Fruit fly (Drosophila melanogaster): ENCODE data around the gene CG10859.
A peak's percentile ranks its signal among the peaks of the same experiment; 100 is the strongest.

CG10859 gene

DNA sequence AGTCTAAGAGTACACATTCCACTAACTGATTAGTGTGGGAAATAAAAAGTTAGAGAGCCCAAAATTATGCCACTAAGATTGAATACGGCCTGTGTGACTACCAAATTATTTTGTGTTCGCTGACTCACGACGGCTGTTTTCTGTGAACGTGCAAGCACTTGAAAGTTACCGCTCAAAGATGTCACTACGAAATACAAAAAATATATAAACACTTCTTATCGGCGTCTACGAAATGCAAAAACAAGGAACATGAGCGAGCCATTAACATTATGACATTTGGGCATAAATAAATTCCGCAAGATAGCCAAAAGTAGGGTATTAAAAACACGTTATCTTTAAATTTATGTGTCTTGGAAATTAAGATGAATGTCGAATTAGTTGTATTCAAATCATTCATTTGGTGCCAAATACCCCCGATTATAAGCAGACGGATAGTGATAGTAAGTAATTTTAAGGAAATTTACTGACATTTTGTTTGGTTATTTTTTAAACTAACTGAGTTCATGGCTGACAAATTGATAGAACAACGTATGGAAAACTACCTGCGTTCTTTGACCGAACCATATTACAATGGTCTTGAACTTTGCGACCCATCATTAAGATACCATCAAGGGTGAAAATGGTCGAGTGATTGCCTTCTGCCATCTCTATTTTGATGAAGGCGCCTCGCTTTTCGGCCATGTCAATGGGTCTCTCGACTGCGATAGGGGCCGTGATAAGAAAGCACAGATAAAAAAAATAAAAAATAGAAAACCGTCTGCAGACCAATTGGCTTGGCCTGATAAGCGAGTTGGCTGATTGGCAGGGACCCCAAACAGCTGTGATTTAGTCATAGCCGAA is 36.6 kb upstream of the CG10859 start, which contains the start of gene Tehao:
TSS of gene Tehao (plus strand) at position 828 of the 840 bp plus-strand sequence.
- TF ChIP-seq sens (GFP tag) (peak; percentile 34), lab (GFP tag; optimal IDR thresholded peaks at IDR 0.05) (peak; percentile 42), Dip3 (GFP tag; optimal IDR thresholded peaks at IDR 0.05) (peak; percentile 9), cwo (GFP tag; optimal IDR thresholded peaks at IDR 0.05) (peak; percentile 78), Hr78 (GFP tag; optimal IDR thresholded peaks at IDR 0.05) (peak in 1 of 2 experiments; percentile 78), sug (tag; optimal IDR thresholded peaks at IDR 0.05) (peak; percentile 81), CG2120 (GFP tag; optimal IDR thresholded peaks at IDR 0.05) (peak; percentile 20), CG34376 (GFP tag; optimal IDR thresholded peaks at IDR 0.05) (peak; percentile 76), kni (GFP tag; optimal IDR thresholded peaks at IDR 0.05) (no peak), CG18011 (GFP tag; optimal IDR thresholded peaks at IDR 0.05) (no peak), GATAe (GFP tag; conservative IDR thresholded peaks at IDR 0.05) (peak; percentile 46), exex (tag; optimal IDR thresholded peaks at IDR 0.05) (peak; percentile 70), Hmr (GFP tag; optimal IDR thresholded peaks at IDR 0.05) (no peak), grn (GFP tag; optimal IDR thresholded peaks at IDR 0.05) (peak; percentile 74)

DNA sequence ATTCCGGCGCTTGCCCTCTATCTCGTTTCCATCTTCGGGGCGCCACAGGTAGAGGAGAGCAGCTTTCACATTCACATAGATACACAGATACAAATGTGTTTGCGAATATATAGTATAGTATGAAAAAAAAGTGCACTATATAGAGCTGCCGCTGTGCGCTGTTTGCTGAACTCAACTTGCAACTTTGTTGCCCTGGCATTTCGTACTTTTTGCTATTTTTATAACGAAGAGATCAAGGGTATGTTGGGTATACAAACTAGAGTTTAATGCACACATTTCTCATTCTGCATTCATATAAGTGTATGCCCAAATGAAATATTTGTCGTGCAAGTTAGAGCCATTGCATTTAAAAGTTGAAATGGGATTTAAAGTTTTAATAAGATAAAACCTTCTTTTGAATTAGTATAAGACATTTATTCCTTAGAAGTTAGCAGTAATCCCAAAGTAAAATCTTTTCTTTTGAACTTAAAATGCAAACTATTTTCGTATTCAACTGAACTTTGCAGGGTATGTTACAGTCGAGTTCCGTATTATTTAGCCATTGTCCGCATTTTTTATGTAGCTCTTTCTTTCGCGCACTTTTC is 32.5 kb upstream of the CG10859 start:
- peak; percentile 30; the same call in 1 of the 2 replicates for TF ChIP-seq Drgx (GFP tag; IDR thresholded peaks at IDR 0.05)
- no peak for TF ChIP-seq CG33213 (GFP tag; optimal IDR thresholded peaks at IDR 0.05)

DNA sequence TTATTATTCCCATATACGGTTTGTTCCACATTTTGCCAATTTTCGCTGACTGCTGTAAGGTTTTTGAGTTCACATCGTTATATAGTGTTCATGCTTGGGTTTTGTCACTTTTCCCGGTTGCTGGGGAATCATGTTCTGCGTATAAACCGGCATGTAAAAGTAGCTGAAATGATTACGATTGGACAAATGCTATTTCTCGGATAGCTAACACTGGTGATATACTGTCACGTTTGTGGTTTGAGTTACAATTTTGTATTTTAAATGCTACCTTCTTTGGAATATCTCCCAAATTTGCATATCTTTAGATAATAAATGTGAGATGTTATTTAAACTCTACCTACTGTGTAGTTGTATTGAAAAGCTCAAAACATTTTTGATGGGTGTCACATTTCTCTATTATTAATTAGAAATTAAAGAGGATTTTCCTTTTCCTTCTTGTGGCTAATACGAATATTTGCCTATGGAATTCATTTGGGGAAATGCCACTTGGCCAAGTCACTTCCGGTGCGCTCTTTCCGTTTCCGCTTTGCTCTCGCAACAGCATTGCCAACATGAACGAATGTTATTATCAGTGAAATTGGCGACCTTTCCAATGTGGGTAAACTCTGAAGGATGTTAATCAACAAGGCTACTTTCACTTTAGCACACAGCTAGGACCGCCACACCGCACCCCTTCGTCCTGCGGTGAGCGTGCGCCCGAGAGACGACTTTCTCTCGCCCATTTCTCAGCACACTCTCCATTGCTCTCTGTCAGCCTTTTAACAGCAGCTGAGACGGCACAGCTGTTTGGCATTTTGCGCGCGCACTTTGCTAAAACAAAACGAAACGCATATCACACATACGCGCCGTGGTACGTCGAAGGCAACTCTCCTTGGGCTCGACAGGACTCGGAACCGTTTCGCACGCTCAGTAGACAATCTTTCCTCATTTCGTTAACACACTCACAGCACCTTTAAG is 16.3 kb upstream of the CG10859 start, which contains the start of the genes CG16956, CG42784 and CG43850:
TSS of gene CG16956 (minus strand) at position 51 of the 957 bp plus-strand sequence.
TSS of gene CG42784 (plus strand) at position 907 of the 957 bp plus-strand sequence.
TSS of gene CG43850 (plus strand) at position 907 of the 957 bp plus-strand sequence.
- TF ChIP-seq Sry-δ (GFP tag; optimal IDR thresholded peaks at IDR 0.05) (no peak), Meics (GFP tag; optimal IDR thresholded peaks at IDR 0.05) (peak; percentile 87), HHEX (GFP tag; optimal IDR thresholded peaks at IDR 0.05) (peak; percentile 78), CG16863 (GFP tag; optimal IDR thresholded peaks at IDR 0.05) (no peak), gcm (GFP tag; optimal IDR thresholded peaks at IDR 0.05) (no peak), kay (GFP tag; optimal IDR thresholded peaks at IDR 0.05) (no peak), ato (GFP tag; IDR thresholded peaks at IDR 0.05; ENCODE audit: partially characterized antibody) (no peak), crol (GFP tag; IDR thresholded peaks at IDR 0.05) (peak; percentile 25; the same call in 1 of the 2 replicates), CG15514 (GFP tag; optimal IDR thresholded peaks at IDR 0.05) (peak; percentile 87), kah (GFP tag; optimal IDR thresholded peaks at IDR 0.05) (peak; percentile 49), CG8359 (GFP tag; optimal IDR thresholded peaks at IDR 0.05; ENCODE audit: borderline replicate concordance) (no peak), Dek (tag; optimal IDR thresholded peaks at IDR 0.05) (peak; percentile 42), ara (GFP tag; IDR thresholded peaks at IDR 0.05) (no peak), CG34224 (GFP tag; IDR thresholded peaks at IDR 0.05; ENCODE audit: partially characterized antibody) (0 out of 3 replicates have a peak, but pooled peaks have one; percentile 29), Spps (tag; optimal IDR thresholded peaks at IDR 0.05) (no peak), CG17359 (tag; optimal IDR thresholded peaks at IDR 0.05) (no peak), croc (GFP tag; conservative IDR thresholded peaks at IDR 0.05) (no peak), CG3847 (GFP tag; IDR thresholded peaks at IDR 0.05) (no peak; the same call in none of the 2 replicates), ssp (GFP tag; IDR thresholded peaks at IDR 0.05) (no peak), p53 (GFP tag; optimal IDR thresholded peaks at IDR 0.05) (no peak), sqz (GFP tag; optimal IDR thresholded peaks at IDR 0.05) (peak; percentile 26), klu (GFP tag; IDR thresholded peaks at IDR 0.05) (no peak), CG12744 (GFP tag; optimal IDR thresholded peaks at IDR 0.05) (no peak), inv (GFP tag; IDR thresholded peaks at IDR 0.05; ENCODE audit: partially characterized antibody) (no peak), CG6813 (GFP tag; optimal IDR thresholded peaks at IDR 0.05) (peak; percentile 85), B-H1 (GFP tag; IDR thresholded peaks at IDR 0.05) (no peak)

All from whole organism, embryonic.